Worm (Caenorhabditis elegans): ENCODE data around the gene DH11.2.

The DH11.2 gene

ce11 chrII:8017380-8017779, 4.8 kb downstream of the DH11.2 start, which contains the start of gene zyg-11:
Gene zyg-11, plus strand, starts transcription at chrII:8017680.
- TF ChIP-seq ceh-100 (GFP tag; IDR thresholded peaks at IDR 0.05), result no peak
- no peak for TF ChIP-seq lin-54 (GFP tag; optimal IDR thresholded peaks at IDR 0.05)
- no peak for TF ChIP-seq lsy-27 (tag; optimal IDR thresholded peaks at IDR 0.05; ENCODE audit: borderline replicate concordance, insufficient read depth)
- TF ChIP-seq nfya-2 (GFP tag; IDR thresholded peaks at IDR 0.05), result no peak
- TF ChIP-seq ceh-58 (GFP tag; IDR thresholded peaks at IDR 0.05), result no peak
- TF ChIP-seq egrh-3 (GFP tag; IDR thresholded peaks at IDR 0.05), result no peak
- TF ChIP-seq nfyb-1 (GFP tag; IDR thresholded peaks at IDR 0.05), result no peak
- no peak for TF ChIP-seq snpc-3.4 (tag; optimal IDR thresholded peaks at IDR 0.05)
- TF ChIP-seq Y95B8A.8 (GFP tag; IDR thresholded peaks at IDR 0.05), result no peak

- no peak for TF ChIP-seq hrde-1 (tag; optimal IDR thresholded peaks at IDR 0.05; ENCODE audit: borderline replicate concordance)
- TF ChIP-seq attf-3 (GFP tag; conservative IDR thresholded peaks at IDR 0.05), result no peak
- TF ChIP-seq aptf-2 (GFP tag; conservative IDR thresholded peaks at IDR 0.05), result no peak
- TF ChIP-seq aptf-3 (GFP tag; IDR thresholded peaks at IDR 0.05), result no peak
- no peak for TF ChIP-seq unc-62 (GFP tag; optimal IDR thresholded peaks at IDR 0.05)
- TF ChIP-seq somi-1 (GFP tag; optimal IDR thresholded peaks at IDR 0.05), result no peak
- TF ChIP-seq Y56A3A.18 (GFP tag; IDR thresholded peaks at IDR 0.05), result peak; percentile 14; the same call in 1 of the 2 replicates
- TF ChIP-seq dpff-1 (tag; optimal IDR thresholded peaks at IDR 0.05), result no peak
- no peak for TF ChIP-seq cebp-2 (GFP tag; IDR thresholded peaks at IDR 0.05)
- no peak for TF ChIP-seq nhr-27 (tag; optimal IDR thresholded peaks at IDR 0.05)
- TF ChIP-seq attf-5 (GFP tag; optimal IDR thresholded peaks at IDR 0.05), result peak; percentile 39
- TF ChIP-seq akir-1 (GFP tag; optimal IDR thresholded peaks at IDR 0.05), result no peak
- TF ChIP-seq tbp1 (GFP tag; optimal IDR thresholded peaks at IDR 0.05), result peak; percentile 12
- TF ChIP-seq hsf-1 (GFP tag; IDR thresholded peaks at IDR 0.05), result no peak
- TF ChIP-seq nhr-80 (tag; optimal IDR thresholded peaks at IDR 0.05), result no peak
- TF ChIP-seq snpc-4 (GFP tag; optimal IDR thresholded peaks at IDR 0.05), result no peak
- no peak for TF ChIP-seq snpc-4 (tag; optimal IDR thresholded peaks at IDR 0.05)
- TF ChIP-seq hmg-20 (GFP tag; IDR thresholded peaks at IDR 0.05), result no peak
- TF ChIP-seq ceh-79 (tag; optimal IDR thresholded peaks at IDR 0.05), result peak; percentile 50
- TF ChIP-seq snpc-3.4 (tag; optimal IDR thresholded peaks at IDR 0.05), result no peak
- TF ChIP-seq lsl-1 (GFP tag; optimal IDR thresholded peaks at IDR 0.05), result peak; percentile 23
- TF ChIP-seq ztf-6 (GFP tag; IDR thresholded peaks at IDR 0.05), result no peak
- TF ChIP-seq hlh-12 (tag; optimal IDR thresholded peaks at IDR 0.05), result no peak
- TF ChIP-seq D2030.7 (GFP tag; IDR thresholded peaks at IDR 0.05), result no peak; the same call in 1 of the 2 replicates
- TF ChIP-seq ceh-91 (GFP tag; IDR thresholded peaks at IDR 0.05), result no peak
- no peak for TF ChIP-seq ceh-27 (GFP tag; optimal IDR thresholded peaks at IDR 0.05)
- no peak for TF ChIP-seq him-1 (tag; optimal IDR thresholded peaks at IDR 0.05)
- peak; percentile 67 for TF ChIP-seq tlf-1 (GFP tag; optimal IDR thresholded peaks at IDR 0.05)
- no peak for TF ChIP-seq rec-8 (tag; optimal IDR thresholded peaks at IDR 0.05)
- TF ChIP-seq die-1 (tag; optimal IDR thresholded peaks at IDR 0.05), result peak; percentile 22
- TF ChIP-seq B0336.3 (GFP tag; IDR thresholded peaks at IDR 0.05), result peak; percentile 84
- TF ChIP-seq Y53F4B.3 (GFP tag; IDR thresholded peaks at IDR 0.05), result no peak
- TF ChIP-seq madf-6 (GFP tag; IDR thresholded peaks at IDR 0.05), result peak; percentile 49
- no peak for TF ChIP-seq madf-8 (GFP tag; conservative IDR thresholded peaks at IDR 0.05)
- TF ChIP-seq gei-17 (GFP tag; optimal IDR thresholded peaks at IDR 0.05), result no peak
- TF ChIP-seq lin-26 (GFP tag; IDR thresholded peaks at IDR 0.05), result peak; percentile 33; the same call in 1 of the 2 replicates
- TF ChIP-seq rcor-1 (GFP tag; IDR thresholded peaks at IDR 0.05), result peak; percentile 43; the same call in 1 of the 2 replicates
- TF ChIP-seq C17E4.6 (GFP tag; IDR thresholded peaks at IDR 0.05), result no peak
- peak; percentile 31; the same call in 1 of the 2 replicates for TF ChIP-seq dox-1 (GFP tag; IDR thresholded peaks at IDR 0.05)
- TF ChIP-seq chd-7 (tag; optimal IDR thresholded peaks at IDR 0.05), result peak; percentile 61
Observed at ce11 chrII:8020580-8021044, 8.0 kb downstream of the DH11.2 start.
